Fruit fly (Drosophila melanogaster): ENCODE data around the gene ear.

Gene ear

DNA sequence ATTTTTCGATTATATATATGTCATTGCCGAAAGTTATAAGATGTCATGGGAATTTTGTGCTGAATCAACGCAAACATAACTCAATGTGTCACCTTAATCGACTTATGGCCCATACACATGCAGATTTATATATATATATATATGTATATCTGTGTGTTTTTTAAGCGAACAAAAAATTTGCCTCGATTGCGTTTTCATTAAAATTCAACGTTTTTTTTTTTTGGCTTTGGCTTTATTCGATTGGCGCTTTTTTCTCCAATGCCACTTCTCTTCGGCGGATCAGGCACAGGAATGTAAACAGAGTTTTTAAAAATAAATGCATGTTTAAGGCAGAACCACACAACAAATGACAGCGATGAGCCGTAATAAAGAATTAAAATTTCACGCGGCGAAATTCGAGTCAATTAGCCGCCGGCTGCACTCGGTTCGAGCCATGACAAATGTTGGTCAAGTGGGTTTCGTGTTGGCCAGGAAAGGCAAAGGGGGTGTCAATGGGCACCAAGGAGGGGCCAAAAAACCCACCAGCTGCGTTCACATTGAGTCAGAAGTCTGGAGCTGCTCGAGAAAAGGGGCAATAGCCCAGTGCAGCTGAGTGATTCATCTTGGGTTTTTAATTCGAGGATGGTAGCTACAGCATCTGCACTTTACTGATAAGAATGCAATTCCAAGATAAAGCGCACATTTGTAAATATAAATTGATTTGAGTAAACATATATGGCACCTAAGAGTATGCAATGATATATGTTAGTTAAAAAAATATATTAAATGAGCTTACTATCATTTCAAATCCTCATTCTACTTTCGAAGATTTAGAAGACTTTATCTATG is 37.4 kb upstream of the ear start:
- no peak for TF ChIP-seq Ets65A (GFP tag)
- TF ChIP-seq zen2 (GFP tag; IDR thresholded peaks at IDR 0.05; ENCODE audit: partially characterized antibody): no peak
- no peak for TF ChIP-seq hb (GFP tag; IDR thresholded peaks at IDR 0.05; ENCODE audit: partially characterized antibody)
- TF ChIP-seq esg (GFP tag; conservative IDR thresholded peaks at IDR 0.05): no peak
- no peak for TF ChIP-seq CG6254 (GFP tag; optimal IDR thresholded peaks at IDR 0.05)
- TF ChIP-seq CG12155 (GFP tag; optimal IDR thresholded peaks at IDR 0.05): no peak
- TF ChIP-seq H2.0 (GFP tag; IDR thresholded peaks at IDR 0.05): no peak
- no peak for TF ChIP-seq CG8089 (GFP tag; optimal IDR thresholded peaks at IDR 0.05)
- no peak for TF ChIP-seq CG10267 (tag; optimal IDR thresholded peaks at IDR 0.05)
- TF ChIP-seq ind (GFP tag; optimal IDR thresholded peaks at IDR 0.05): no peak
- no peak for TF ChIP-seq CG16815 (GFP tag; optimal IDR thresholded peaks at IDR 0.05)
- TF ChIP-seq Dfd (GFP tag; optimal IDR thresholded peaks at IDR 0.05): no peak
- no peak for TF ChIP-seq Scr (GFP tag; IDR thresholded peaks at IDR 0.05; ENCODE audit: partially characterized antibody)
- no peak for TF ChIP-seq CG11456 (GFP tag; IDR thresholded peaks at IDR 0.05)
- 0 out of 3 replicates have a peak, but pooled peaks have one; percentile 19 for TF ChIP-seq C15 (GFP tag; IDR thresholded peaks at IDR 0.05)
- TF ChIP-seq phol (tag; optimal IDR thresholded peaks at IDR 0.05): no peak
- TF ChIP-seq Dbx (GFP tag; IDR thresholded peaks at IDR 0.05): 0 out of 3 replicates have a peak, but pooled peaks have one; percentile 22

dm6 chr3R:15286024-15286692 is 34.4 kb upstream of the ear start:
- peak; percentile 7 for TF ChIP-seq CG9797 (GFP tag; optimal IDR thresholded peaks at IDR 0.05)
- no peak for TF ChIP-seq CG4854 (GFP tag; optimal IDR thresholded peaks at IDR 0.05)
- TF ChIP-seq CG8944 (GFP tag; optimal IDR thresholded peaks at IDR 0.05): peak; percentile 3
- TF ChIP-seq zf30C (GFP tag; optimal IDR thresholded peaks at IDR 0.05): peak; percentile 24
- peak; percentile 21 for TF ChIP-seq CG11504 (tag; optimal IDR thresholded peaks at IDR 0.05)
- peak; percentile 61 for TF ChIP-seq sens (GFP tag)
- TF ChIP-seq CG34376 (GFP tag; optimal IDR thresholded peaks at IDR 0.05): peak; percentile 78
- TF ChIP-seq eve (GFP tag; optimal IDR thresholded peaks at IDR 0.05): peak in 1 of 2 experiments; percentile 64
- no peak for TF ChIP-seq eyg (GFP tag; optimal IDR thresholded peaks at IDR 0.05)
- peak; percentile 12 for TF ChIP-seq CG2116 (GFP tag; optimal IDR thresholded peaks at IDR 0.05)
- no peak for TF ChIP-seq CG18764 (GFP tag; optimal IDR thresholded peaks at IDR 0.05)
- no peak for TF ChIP-seq pan (optimal IDR thresholded peaks at IDR 0.05)
- no peak for TF ChIP-seq pan (GFP tag; optimal IDR thresholded peaks at IDR 0.05 in 1 of 2, IDR thresholded peaks at IDR 0.05 in 1 of 2)
- TF ChIP-seq CG30403 (GFP tag; optimal IDR thresholded peaks at IDR 0.05): no peak
- no peak for TF ChIP-seq CG6689 (GFP tag; IDR thresholded peaks at IDR 0.05)
- TF ChIP-seq CG1529 (GFP tag; optimal IDR thresholded peaks at IDR 0.05): no peak
- TF ChIP-seq Dip2 (GFP tag; IDR thresholded peaks at IDR 0.05): no peak
- peak; percentile 64 for TF ChIP-seq pzg (GFP tag; optimal IDR thresholded peaks at IDR 0.05)
- TF ChIP-seq kah (GFP tag; optimal IDR thresholded peaks at IDR 0.05): no peak
- TF ChIP-seq pfk (GFP tag; optimal IDR thresholded peaks at IDR 0.05): peak; percentile 6
- TF ChIP-seq ATbp (GFP tag; optimal IDR thresholded peaks at IDR 0.05): no peak
- peak; percentile 30 for TF ChIP-seq CG14710 (tag; optimal IDR thresholded peaks at IDR 0.05)
- no peak for TF ChIP-seq CG8924 (tag; optimal IDR thresholded peaks at IDR 0.05)
- peak in 1 of 2 experiments; percentile 15 for TF ChIP-seq dpn (GFP tag; optimal IDR thresholded peaks at IDR 0.05)
- TF ChIP-seq CG12659 (GFP tag; optimal IDR thresholded peaks at IDR 0.05): peak; percentile 22
- no peak for TF ChIP-seq tap (tag; optimal IDR thresholded peaks at IDR 0.05)
- TF ChIP-seq CG15073 (GFP tag; optimal IDR thresholded peaks at IDR 0.05): no peak
- TF ChIP-seq CG1792 (GFP tag; optimal IDR thresholded peaks at IDR 0.05): peak; percentile 8
- peak; percentile 10 for TF ChIP-seq BEAF-32 (GFP tag; optimal IDR thresholded peaks at IDR 0.05)
- peak; percentile 44 to 81 for TF ChIP-seq Trl (optimal IDR thresholded peaks at IDR 0.05)
- peak; percentile 58 for TF ChIP-seq Trl (GFP tag; optimal IDR thresholded peaks at IDR 0.05)
